Worm (Caenorhabditis elegans): ENCODE data around the gene cyn-11.

cyn-11 gene

DNA sequence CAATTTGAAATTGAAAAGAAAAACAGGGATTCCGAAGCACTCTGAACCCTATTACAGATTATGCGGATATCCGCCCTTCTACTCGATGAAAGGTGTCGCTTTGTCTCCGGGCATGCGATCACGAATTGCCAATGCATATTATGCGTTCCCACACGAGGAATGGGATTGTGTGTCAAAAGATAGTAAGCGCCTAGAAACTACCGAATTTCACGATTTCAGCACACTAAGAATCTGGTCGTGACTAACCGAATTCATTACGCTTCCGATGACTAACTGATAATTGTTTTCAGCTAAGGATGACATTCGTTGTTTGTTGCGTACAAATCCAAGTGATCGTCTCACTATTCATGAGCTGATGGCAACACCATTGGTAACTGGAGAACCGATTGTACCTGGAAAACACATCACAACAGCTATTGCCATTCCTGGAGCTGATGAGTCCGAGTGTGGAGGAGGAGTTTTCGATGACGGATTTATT, 30.3 kb upstream of the cyn-11 start (continued):
- TF ChIP-seq D2030.7 (GFP tag; IDR thresholded peaks at IDR 0.05) (no peak), dpl-1 (GFP tag; optimal IDR thresholded peaks at IDR 0.05) (no peak), ceh-100 (GFP tag; IDR thresholded peaks at IDR 0.05) (no peak), pbrm-1 (GFP tag; IDR thresholded peaks at IDR 0.05) (no peak; the same call in 1 of the 2 replicates), nfya-1 (tag; optimal IDR thresholded peaks at IDR 0.05; ENCODE audit: borderline replicate concordance, insufficient read depth) (no peak), F57A8.1 (GFP tag; optimal IDR thresholded peaks at IDR 0.05) (peak; percentile 20), mxl-1 (tag; optimal IDR thresholded peaks at IDR 0.05) (no peak), sea-2 (GFP tag; IDR thresholded peaks at IDR 0.05) (no peak), cebp-2 (GFP tag; IDR thresholded peaks at IDR 0.05) (no peak), madf-8 (GFP tag; conservative IDR thresholded peaks at IDR 0.05) (no peak), nfya-2 (GFP tag; IDR thresholded peaks at IDR 0.05) (no peak), rec-8 (tag; optimal IDR thresholded peaks at IDR 0.05) (no peak), nhr-120 (GFP tag; IDR thresholded peaks at IDR 0.05) (no peak), nhr-80 (tag; optimal IDR thresholded peaks at IDR 0.05) (no peak), lir-1 (GFP tag; conservative IDR thresholded peaks at IDR 0.05) (no peak), ceh-91 (GFP tag; IDR thresholded peaks at IDR 0.05) (no peak), C06A6.2 (GFP tag; conservative IDR thresholded peaks at IDR 0.05) (no peak; the same call in 1 of the 2 replicates), akir-1 (GFP tag; optimal IDR thresholded peaks at IDR 0.05) (no peak), nfyb-1 (GFP tag; IDR thresholded peaks at IDR 0.05) (no peak), ztf-6 (GFP tag; IDR thresholded peaks at IDR 0.05) (no peak), hmg-20 (GFP tag; IDR thresholded peaks at IDR 0.05) (no peak), lag-1 (GFP tag; IDR thresholded peaks at IDR 0.05) (no peak), sptf-2 (GFP tag; optimal IDR thresholded peaks at IDR 0.05) (no peak), T07F8.4 (tag; optimal IDR thresholded peaks at IDR 0.05) (no peak), hlh-26 (GFP tag; conservative IDR thresholded peaks at IDR 0.05) (no peak), B0019.2 (GFP tag; conservative IDR thresholded peaks at IDR 0.05) (no peak), let-526 (GFP tag; IDR thresholded peaks at IDR 0.05) (peak; percentile 44; the same call in 1 of the 2 replicates), nhr-27 (tag; optimal IDR thresholded peaks at IDR 0.05) (no peak), nhr-179 (tag; optimal IDR thresholded peaks at IDR 0.05) (no peak), nhr-90 (tag; optimal IDR thresholded peaks at IDR 0.05) (no peak), K12H6.12 (tag; optimal IDR thresholded peaks at IDR 0.05) (no peak), tbp1 (GFP tag; optimal IDR thresholded peaks at IDR 0.05) (no peak), F22D6.2 (tag; optimal IDR thresholded peaks at IDR 0.05) (no peak), rpc-1 (optimal IDR thresholded peaks at IDR 0.05) (no peak), rpc-1 (tag; optimal IDR thresholded peaks at IDR 0.05) (no peak), zfh-2 (GFP tag; conservative IDR thresholded peaks at IDR 0.05) (no peak), attf-5 (GFP tag; optimal IDR thresholded peaks at IDR 0.05) (peak; percentile 29), lin-54 (GFP tag; optimal IDR thresholded peaks at IDR 0.05) (peak; percentile 8), ekl-4 (GFP tag; IDR thresholded peaks at IDR 0.05) (no peak; the same call in 1 of the 2 replicates), rcor-1 (GFP tag; IDR thresholded peaks at IDR 0.05) (no peak), F10E7.11 (tag; optimal IDR thresholded peaks at IDR 0.05) (no peak), Y79H2A.3 (GFP tag; conservative IDR thresholded peaks at IDR 0.05) (0 out of 2 replicates have a peak, but pooled peaks have one; percentile 6), lsy-27 (tag; optimal IDR thresholded peaks at IDR 0.05; ENCODE audit: borderline replicate concordance, insufficient read depth) (no peak), ccch-3 (GFP tag; optimal IDR thresholded peaks at IDR 0.05) (no peak), him-1 (tag; optimal IDR thresholded peaks at IDR 0.05) (no peak), attf-3 (GFP tag; conservative IDR thresholded peaks at IDR 0.05) (no peak), snpc-1.1 (tag; optimal IDR thresholded peaks at IDR 0.05; ENCODE audit: insufficient read depth) (no peak), mes-4 (tag; optimal IDR thresholded peaks at IDR 0.05) (no peak), ztf-25 (GFP tag; IDR thresholded peaks at IDR 0.05) (0 out of 2 replicates have a peak, but pooled peaks have one; percentile 52)
